Fruit fly (Drosophila melanogaster) whole organism, pupa: ENCODE results near the gene CG6972.
A peak's percentile ranks its signal among the peaks of the same experiment; 100 is the strongest.

Experiments used
- CG10348 ChIP-seq: fragments of 200-800 bp; sonication (Bioruptor generic); IDR thresholded peaks from 2 replicates; pipeline ENCODE4 v1.3.6; 2022; ENCODE audit warnings: missing biosample characterization, missing genetic modification characterization
- CG12605 ChIP-seq: fragments of 200-800 bp; sonication (Bioruptor generic); IDR thresholded peaks from 2 replicates; pipeline ENCODE4 v1.3.6; 2022; ENCODE audit warnings: missing biosample characterization, missing genetic modification characterization
- CG13204 ChIP-seq: fragments of 200-800 bp; sonication (Bioruptor generic); optimal IDR thresholded peaks from 2 replicates; lab custom pipeline; 2018; ENCODE audit warnings: missing biosample characterization, mild to moderate bottlenecking, missing genetic modification characterization, moderate library complexity
- CG14655 ChIP-seq: fragments of 200-800 bp; sonication (Bioruptor generic); optimal IDR thresholded peaks from 3 replicates; lab custom pipeline; 2017; ENCODE audit warnings: mild to moderate bottlenecking, missing biosample characterization, missing genetic modification reagents, missing genetic modification characterization
- CG15710 ChIP-seq: fragments of 200-800 bp; sonication (Bioruptor generic); optimal IDR thresholded peaks from 2 replicates; lab custom pipeline; 2018; ENCODE audit warnings: missing biosample characterization, mild to moderate bottlenecking, missing genetic modification characterization, moderate library complexity
- CG17806 ChIP-seq: fragments of 200-800 bp; sonication (Bioruptor generic); optimal IDR thresholded peaks from 2 replicates; lab custom pipeline; 2018; ENCODE audit warnings: missing biosample characterization, mild to moderate bottlenecking, missing genetic modification characterization, moderate library complexity
- CG32121 ChIP-seq: fragments of 200-800 bp; sonication (Bioruptor generic); IDR thresholded peaks from 2 replicates; pipeline ENCODE4 v1.3.6; 2022; ENCODE audit warnings: missing biosample characterization, missing genetic modification characterization
- CG34367 ChIP-seq: fragments of 200-800 bp; sonication (Bioruptor generic); optimal IDR thresholded peaks from 2 replicates; lab custom pipeline; 2018; ENCODE audit warnings: missing biosample characterization, mild to moderate bottlenecking, missing genetic modification characterization
- CG4496 ChIP-seq: fragments of 200-800 bp; sonication (Bioruptor generic); IDR thresholded peaks from 3 replicates; pipeline ENCODE4 v1.3.6; 2022; ENCODE audit warnings: missing biosample characterization, missing genetic modification characterization
- CG8159 ChIP-seq: fragments of 200-800 bp; sonication (Bioruptor generic); optimal IDR thresholded peaks from 3 replicates; lab custom pipeline; 2018; ENCODE audit warnings: missing biosample characterization, mild to moderate bottlenecking, missing genetic modification characterization, moderate library complexity
- CG8301 ChIP-seq: fragments of 200-800 bp; sonication (Bioruptor generic); optimal IDR thresholded peaks from 2 replicates; lab custom pipeline; 2018; ENCODE audit warnings: missing biosample characterization, mild to moderate bottlenecking, missing genetic modification characterization
- CG9948 ChIP-seq: fragments of 200-800 bp; sonication (Bioruptor generic); optimal IDR thresholded peaks from 2 replicates; lab custom pipeline; 2018; ENCODE audit warnings: missing biosample characterization, mild to moderate bottlenecking, missing genetic modification characterization, moderate library complexity
- D1 ChIP-seq: fragments of 200-800 bp; sonication (Bioruptor generic); optimal IDR thresholded peaks from 2 replicates; lab custom pipeline; 2018; ENCODE audit warnings: missing biosample characterization, mild to moderate bottlenecking, missing genetic modification characterization, moderate library complexity
- EcR ChIP-seq: fragments of 200-800 bp; sonication (Bioruptor generic); optimal IDR thresholded peaks from 3 replicates; lab custom pipeline; 2019; ENCODE audit warnings: missing biosample characterization, missing genetic modification characterization, mild to moderate bottlenecking, moderate library complexity, missing genetic modification reagents
- Ets98B ChIP-seq: fragments of 200-800 bp; sonication (Bioruptor generic); IDR thresholded peaks from 2 replicates; pipeline ENCODE4 v1.3.6; 2022; ENCODE audit warnings: missing biosample characterization, missing genetic modification characterization
- Pif1A ChIP-seq: fragments of 200-800 bp; sonication (Bioruptor generic); optimal IDR thresholded peaks from 3 replicates; lab custom pipeline; 2016; ENCODE audit warnings: missing biosample characterization, missing genetic modification characterization
- Pif1B ChIP-seq: fragments of 200-800 bp; sonication (Bioruptor generic); optimal IDR thresholded peaks from 3 replicates; lab custom pipeline; 2016; ENCODE audit warnings: missing biosample characterization, missing genetic modification characterization
- Snoo ChIP-seq: fragments of 200-800 bp; sonication (Bioruptor generic); optimal IDR thresholded peaks from 3 replicates; lab custom pipeline; 2017; ENCODE audit warnings: missing biosample characterization, mild to moderate bottlenecking, missing genetic modification characterization, inconsistent platforms
- fd96Ca ChIP-seq: fragments of 200-800 bp; sonication (Bioruptor generic); IDR thresholded peaks from 3 replicates; pipeline ENCODE4 v1.3.6; 2022; ENCODE audit warnings: missing biosample characterization, missing genetic modification characterization
- gl ChIP-seq: fragments of 200-800 bp; sonication (Bioruptor generic); optimal IDR thresholded peaks from 2 replicates; lab custom pipeline; 2018; ENCODE audit warnings: missing biosample characterization, mild to moderate bottlenecking, missing genetic modification characterization
- rn ChIP-seq: fragments of 200-800 bp; sonication (Bioruptor generic); IDR thresholded peaks from 2 replicates; pipeline ENCODE4 v1.3.6; 2022; ENCODE audit warnings: missing biosample characterization, missing genetic modification characterization

CG6972 gene

dm6 chr3R:22718937-22719606, 17.3 kb downstream of the CG6972 start:
- no peak for TF ChIP-seq Pif1B (GFP tag; lab: Kevin White, UChicago)
- TF ChIP-seq CG4496, result no peak
- no peak for TF ChIP-seq CG14655 (GFP tag; lab: Kevin White, UChicago)
- no peak for TF ChIP-seq fd96Ca (GFP tag; lab: Robert Waterston, UW)
- TF ChIP-seq CG9948, result no peak
- no peak for TF ChIP-seq D1
- TF ChIP-seq Ets98B (GFP tag; lab: Robert Waterston, UW), result no peak
- no peak for TF ChIP-seq CG12605 (GFP tag; lab: Robert Waterston, UW)
- TF ChIP-seq CG17806 (tag; lab: Kevin White, UChicago), result no peak
- no peak for TF ChIP-seq Snoo (tag; lab: Kevin White, UChicago)
- no peak for TF ChIP-seq CG8159 (tag; lab: Kevin White, UChicago)
- no peak for TF ChIP-seq rn (GFP tag; lab: Robert Waterston, UW)
- TF ChIP-seq EcR, result no peak

dm6 chr3R:22719607-22719949, 17.8 kb downstream of the CG6972 start:
- TF ChIP-seq EcR, result no peak
- no peak for TF ChIP-seq D1
- TF ChIP-seq Pif1A (GFP tag; lab: Kevin White, UChicago), result no peak
- TF ChIP-seq CG10348 (GFP tag; lab: Robert Waterston, UW), result no peak

dm6 chr3R:22720808-22721306, 19.1 kb downstream of the CG6972 start, which contains the start of gene wge:
Gene wge, minus strand, starts transcription at chr3R:22721150.
- TF ChIP-seq D1 (no peak), CG32121 (GFP tag; lab: Robert Waterston, UW) (peak; percentile 61), CG15710 (tag; lab: Kevin White, UChicago) (peak; percentile 81), CG10348 (GFP tag; lab: Robert Waterston, UW) (no peak), CG4496 (peak; percentile 80; the same call in 2 of the 3 replicates), rn (GFP tag; lab: Robert Waterston, UW) (peak; percentile 48; the same call in 1 of the 2 replicates), CG8159 (tag; lab: Kevin White, UChicago) (peak; percentile 80), CG17806 (tag; lab: Kevin White, UChicago) (peak; percentile 62), Pif1B (GFP tag; lab: Kevin White, UChicago) (peak; percentile 66), gl (tag; lab: Kevin White, UChicago) (peak; percentile 84), CG9948 (peak; percentile 62), CG8301 (peak; percentile 72), Ets98B (GFP tag; lab: Robert Waterston, UW) (peak; percentile 66), CG34367 (tag; lab: Kevin White, UChicago) (peak; percentile 68), fd96Ca (GFP tag; lab: Robert Waterston, UW) (peak; percentile 57; the same call in 2 of the 3 replicates), CG13204 (peak; percentile 86), CG12605 (GFP tag; lab: Robert Waterston, UW) (peak; percentile 76; the same call in 1 of the 2 replicates), Pif1A (GFP tag; lab: Kevin White, UChicago) (peak; percentile 83), EcR (peak; percentile 5), CG14655 (GFP tag; lab: Kevin White, UChicago) (peak; percentile 86), Snoo (tag; lab: Kevin White, UChicago) (peak; percentile 59)
- TF ChIP-seq, all 21 proteins: peak for 19

- TF ChIP-seq CG32121 (GFP tag; lab: Robert Waterston, UW) (peak; percentile 72; the same call in 1 of the 2 replicates), fd96Ca (GFP tag; lab: Robert Waterston, UW) (no peak), CG4496 (peak; percentile 48; the same call in 2 of the 3 replicates), rn (GFP tag; lab: Robert Waterston, UW) (no peak), D1 (no peak), Snoo (tag; lab: Kevin White, UChicago) (peak; percentile 45), gl (tag; lab: Kevin White, UChicago) (peak; percentile 12), Pif1A (GFP tag; lab: Kevin White, UChicago) (peak; percentile 2), CG12605 (GFP tag; lab: Robert Waterston, UW) (peak; percentile 86), Ets98B (GFP tag; lab: Robert Waterston, UW) (peak; percentile 71), Pif1B (GFP tag; lab: Kevin White, UChicago) (peak; percentile 38), CG13204 (no peak), CG14655 (GFP tag; lab: Kevin White, UChicago) (peak; percentile 66), CG15710 (tag; lab: Kevin White, UChicago) (peak; percentile 67), CG17806 (tag; lab: Kevin White, UChicago) (peak; percentile 72), CG9948 (peak; percentile 73), CG8159 (tag; lab: Kevin White, UChicago) (peak; percentile 77), CG34367 (tag; lab: Kevin White, UChicago) (peak; percentile 51), CG10348 (GFP tag; lab: Robert Waterston, UW) (no peak), EcR (peak; percentile 86), CG8301 (peak; percentile 72)
These were observed 22.6 kb downstream of the CG6972 start, which contains the start of gene Irp-1A for dm6 chr3R:22724149-22724973. Gene Irp-1A, minus strand, starts transcription at chr3R:22724587.
